Comparison of ENCODE assay signal across 5 fruit fly cellular contexts in the genomic region with DNA sequence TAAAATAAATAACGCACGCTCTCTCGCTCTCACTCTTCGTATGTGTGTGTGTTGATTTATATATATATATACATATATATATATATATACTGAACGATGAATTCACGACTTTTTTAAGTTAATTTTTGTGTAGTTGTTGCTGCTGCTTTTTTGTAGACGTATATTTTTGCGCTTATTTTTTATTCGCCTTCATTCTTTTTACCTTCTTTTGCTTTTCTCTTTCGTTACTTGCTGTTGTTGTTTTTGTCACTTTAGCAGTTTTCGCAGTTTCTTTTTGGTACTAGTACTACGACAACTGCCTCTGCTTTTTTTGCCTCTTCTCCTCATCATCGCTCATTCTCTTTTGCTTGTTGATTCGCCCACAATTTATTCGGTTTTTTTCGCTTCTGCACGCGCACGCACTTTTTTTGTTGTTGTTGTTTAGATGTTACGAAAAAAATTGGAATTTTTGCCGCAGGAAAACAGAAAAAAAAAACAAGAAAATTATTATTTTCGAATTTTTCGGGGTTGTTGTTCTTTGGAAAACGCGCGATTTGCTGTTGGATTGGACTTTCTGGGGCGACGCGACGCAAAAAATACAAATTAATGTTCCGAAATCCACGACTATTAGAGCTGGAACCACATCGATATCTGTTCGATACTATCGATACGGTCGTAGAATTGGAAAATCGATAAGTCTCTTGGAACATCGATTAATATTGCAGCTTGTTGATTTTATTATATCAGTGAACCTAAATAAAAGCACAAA.
TF ChIP-seq lines count a peak whose summit lies in the region.

A gene (minus strand): TSS at position 632 of the 748 bp plus-strand sequence.
A gene (plus strand): TSS at position 707 of the 748 bp plus-strand sequence.

- TF ChIP-seq CTCF in whole organism, embryonic (GFP tag; optimal IDR thresholded peaks at IDR 0.05; lab: Kevin White, UChicago): no peak

TF ChIP-seq in whole organism, adult, 20 proteins besides CTCF, POLR2A, EP300 and RAD21:
- TF ChIP-seq CG12768 (GFP tag; optimal IDR thresholded peaks at IDR 0.05; lab: Kevin White, UChicago) (no peak), Mnt (GFP tag; optimal IDR thresholded peaks at IDR 0.05; lab: Kevin White, UChicago) (peak; percentile 70), CG7045 (GFP tag; optimal IDR thresholded peaks at IDR 0.05; lab: Kevin White, UChicago) (no peak), CG1620 (GFP tag; optimal IDR thresholded peaks at IDR 0.05; lab: Kevin White, UChicago) (peak; percentile 35), CG11617 (GFP tag; optimal IDR thresholded peaks at IDR 0.05; lab: Kevin White, UChicago) (peak; percentile 41), tj (GFP tag; optimal IDR thresholded peaks at IDR 0.05; lab: Kevin White, UChicago) (peak; percentile 41), CG7101 (tag; optimal IDR thresholded peaks at IDR 0.05; lab: Kevin White, UChicago) (peak; percentile 2), cic (GFP tag; optimal IDR thresholded peaks at IDR 0.05; lab: Kevin White, UChicago) (no peak), bab1 (GFP tag; optimal IDR thresholded peaks at IDR 0.05; lab: Kevin White, UChicago) (peak; percentile 41)
TF ChIP-seq in whole organism, adult: peak in this region for 6.

TF ChIP-seq in whole organism, embryonic, 481 proteins besides CTCF, POLR2A, EP300 and RAD21 (continues in another document):
- TF ChIP-seq Med (GFP tag; lab: Kevin White, UChicago): peak; percentile 69
- no peak for TF ChIP-seq CG6854 (GFP tag; optimal IDR thresholded peaks at IDR 0.05; lab: Kevin White, UChicago)
- peak; percentile 88 for TF ChIP-seq sens (GFP tag; lab: Kevin White, UChicago)
- TF ChIP-seq chif (GFP tag; optimal IDR thresholded peaks at IDR 0.05; lab: Kevin White, UChicago): no peak
- peak; percentile 92 for TF ChIP-seq unc-4 (GFP tag; IDR thresholded peaks at IDR 0.05; lab: Robert Waterston, UW; ENCODE audit: partially characterized antibody)
- TF ChIP-seq bbx (GFP tag; IDR thresholded peaks at IDR 0.05; lab: Robert Waterston, UW; ENCODE audit: partially characterized antibody): peak; percentile 90
- peak; percentile 86 for TF ChIP-seq Opbp (GFP tag; IDR thresholded peaks at IDR 0.05; lab: Robert Waterston, UW; ENCODE audit: partially characterized antibody)
- TF ChIP-seq HmgD (GFP tag; optimal IDR thresholded peaks at IDR 0.05; lab: Kevin White, UChicago): no peak
- TF ChIP-seq shn (GFP tag; optimal IDR thresholded peaks at IDR 0.05; lab: Kevin White, UChicago): no peak
- TF ChIP-seq Hr78 (GFP tag; optimal IDR thresholded peaks at IDR 0.05; lab: Kevin White, UChicago): no peak
- no peak for TF ChIP-seq D19B (GFP tag; optimal IDR thresholded peaks at IDR 0.05; lab: Kevin White, UChicago)
- peak; percentile 37 for TF ChIP-seq lbe (GFP tag; optimal IDR thresholded peaks at IDR 0.05; lab: Kevin White, UChicago)
- peak; percentile 11 for TF ChIP-seq CG9797 (GFP tag; optimal IDR thresholded peaks at IDR 0.05; lab: Kevin White, UChicago)
- peak; percentile 37 for TF ChIP-seq nom (GFP tag; optimal IDR thresholded peaks at IDR 0.05; lab: Kevin White, UChicago)
- TF ChIP-seq CG2889 (GFP tag; IDR thresholded peaks at IDR 0.05; lab: Robert Waterston, UW): no peak
- peak; percentile 48 for TF ChIP-seq CHES-1-like (GFP tag; optimal IDR thresholded peaks at IDR 0.05; lab: Kevin White, UChicago)
- TF ChIP-seq Eip74EF (GFP tag; optimal IDR thresholded peaks at IDR 0.05; lab: Kevin White, UChicago): no peak
- peak; percentile 83 for TF ChIP-seq tna (GFP tag; IDR thresholded peaks at IDR 0.05; lab: Robert Waterston, UW; ENCODE audit: partially characterized antibody)

TF ChIP-seq in whole organism, prepupa, 60 proteins besides CTCF, POLR2A, EP300 and RAD21 (continues in another document):
- TF ChIP-seq Eip93F (GFP tag; optimal IDR thresholded peaks at IDR 0.05; lab: Kevin White, UChicago) (no peak), Hr39 (GFP tag; optimal IDR thresholded peaks at IDR 0.05; lab: Kevin White, UChicago) (no peak), CG7368 (GFP tag; optimal IDR thresholded peaks at IDR 0.05; lab: Kevin White, UChicago) (no peak), dac (GFP tag; optimal IDR thresholded peaks at IDR 0.05; lab: Kevin White, UChicago) (no peak), CG32006 (GFP tag; optimal IDR thresholded peaks at IDR 0.05; lab: Kevin White, UChicago) (no peak), CG16779 (tag; optimal IDR thresholded peaks at IDR 0.05; lab: Kevin White, UChicago) (peak; percentile 40), Met (GFP tag; optimal IDR thresholded peaks at IDR 0.05; lab: Kevin White, UChicago) (no peak), salr (GFP tag; optimal IDR thresholded peaks at IDR 0.05; lab: Kevin White, UChicago) (no peak), lz (GFP tag; optimal IDR thresholded peaks at IDR 0.05; lab: Kevin White, UChicago) (peak; percentile 15), Gug (GFP tag; IDR thresholded peaks at IDR 0.05; lab: Robert Waterston, UW) (no peak), svp (GFP tag; lab: Kevin White, UChicago) (no peak), eg (GFP tag; IDR thresholded peaks at IDR 0.05; lab: Robert Waterston, UW) (no peak), CG6808 (GFP tag; optimal IDR thresholded peaks at IDR 0.05; lab: Kevin White, UChicago) (peak; percentile 29), net (GFP tag; optimal IDR thresholded peaks at IDR 0.05; lab: Kevin White, UChicago) (no peak), CG11294 (GFP tag; IDR thresholded peaks at IDR 0.05; lab: Robert Waterston, UW) (no peak), Sox102F (GFP tag; optimal IDR thresholded peaks at IDR 0.05; lab: Kevin White, UChicago) (no peak), CG8319 (GFP tag; optimal IDR thresholded peaks at IDR 0.05; lab: Kevin White, UChicago) (no peak), achi (GFP tag; optimal IDR thresholded peaks at IDR 0.05; lab: Kevin White, UChicago) (no peak), CG8119 (GFP tag; IDR thresholded peaks at IDR 0.05; lab: Robert Waterston, UW) (no peak), Sox15 (GFP tag; optimal IDR thresholded peaks at IDR 0.05; lab: Kevin White, UChicago) (no peak)

TF ChIP-seq in whole organism, pupa, 21 proteins besides CTCF, POLR2A, EP300 and RAD21:
- TF ChIP-seq CG10348 (GFP tag; IDR thresholded peaks at IDR 0.05; lab: Robert Waterston, UW) (no peak), CG17806 (tag; optimal IDR thresholded peaks at IDR 0.05; lab: Kevin White, UChicago) (no peak), CG32121 (GFP tag; IDR thresholded peaks at IDR 0.05; lab: Robert Waterston, UW) (no peak), CG8159 (tag; optimal IDR thresholded peaks at IDR 0.05; lab: Kevin White, UChicago) (peak; percentile 15), Pif1B (GFP tag; optimal IDR thresholded peaks at IDR 0.05; lab: Kevin White, UChicago) (no peak), CG34367 (tag; optimal IDR thresholded peaks at IDR 0.05; lab: Kevin White, UChicago) (peak; percentile 10), rn (GFP tag; IDR thresholded peaks at IDR 0.05; lab: Robert Waterston, UW) (no peak), CG12605 (GFP tag; IDR thresholded peaks at IDR 0.05; lab: Robert Waterston, UW) (peak; percentile 48; the same call in 1 of the 2 replicates)
TF ChIP-seq in whole organism, pupa: peak in this region for 3.

TF ChIP-seq in whole organism, wandering third instar larva, 38 proteins besides CTCF, POLR2A, EP300 and RAD21:
- TF ChIP-seq tai (GFP tag; optimal IDR thresholded peaks at IDR 0.05; lab: Kevin White, UChicago): no peak
- TF ChIP-seq N (GFP tag; optimal IDR thresholded peaks at IDR 0.05; lab: Kevin White, UChicago): no peak
- no peak for TF ChIP-seq sage (GFP tag; optimal IDR thresholded peaks at IDR 0.05; lab: Kevin White, UChicago)
- no peak for TF ChIP-seq dl (GFP tag; optimal IDR thresholded peaks at IDR 0.05; lab: Kevin White, UChicago; ENCODE audit: insufficient read depth in 1 of 2, partially characterized antibody in 2 of 2)
- TF ChIP-seq Vsx2 (GFP tag; optimal IDR thresholded peaks at IDR 0.05; lab: Kevin White, UChicago; ENCODE audit: partially characterized antibody): no peak
- TF ChIP-seq Jra (GFP tag; optimal IDR thresholded peaks at IDR 0.05; lab: Kevin White, UChicago): peak; percentile 43
- TF ChIP-seq Mio (GFP tag; optimal IDR thresholded peaks at IDR 0.05; lab: Kevin White, UChicago): no peak
- no peak for TF ChIP-seq ey (GFP tag; optimal IDR thresholded peaks at IDR 0.05; lab: Kevin White, UChicago)
- peak; percentile 12 for TF ChIP-seq HLH106 (tag; optimal IDR thresholded peaks at IDR 0.05; lab: Kevin White, UChicago)
- TF ChIP-seq woc (GFP tag; optimal IDR thresholded peaks at IDR 0.05; lab: Kevin White, UChicago): no peak
- TF ChIP-seq CG32264 (GFP tag; optimal IDR thresholded peaks at IDR 0.05; lab: Kevin White, UChicago): no peak
- no peak for TF ChIP-seq Hr83 (GFP tag; optimal IDR thresholded peaks at IDR 0.05; lab: Kevin White, UChicago; ENCODE audit: poor library complexity, severe bottlenecking)
- TF ChIP-seq lola (GFP tag; optimal IDR thresholded peaks at IDR 0.05; lab: Kevin White, UChicago): no peak
- TF ChIP-seq Sp1 (GFP tag; optimal IDR thresholded peaks at IDR 0.05; lab: Kevin White, UChicago): peak; percentile 3
- TF ChIP-seq Dif (GFP tag; optimal IDR thresholded peaks at IDR 0.05; lab: Kevin White, UChicago; ENCODE audit: partially characterized antibody): no peak
- no peak for TF ChIP-seq dmrt93B (GFP tag; optimal IDR thresholded peaks at IDR 0.05; lab: Kevin White, UChicago)
- peak; percentile 25 for TF ChIP-seq h (GFP tag; optimal IDR thresholded peaks at IDR 0.05; lab: Kevin White, UChicago)
- peak; percentile 36 for TF ChIP-seq fru (GFP tag; optimal IDR thresholded peaks at IDR 0.05; lab: Kevin White, UChicago)
- TF ChIP-seq psq (GFP tag; optimal IDR thresholded peaks at IDR 0.05; lab: Kevin White, UChicago): peak; percentile 90
- peak; percentile 18 for TF ChIP-seq rgr (GFP tag; optimal IDR thresholded peaks at IDR 0.05; lab: Kevin White, UChicago)
